Fruit fly (Drosophila melanogaster) whole organism: ENCODE results near the gene CG34034.

Source experiments
- CG8478 ChIP-seq: fragments of >200 bp; optimal IDR thresholded peaks from 2 replicates; lab custom pipeline; 2018; ENCODE audit warnings: inconsistent platforms
- Dll ChIP-seq: fragments of >200 bp; optimal IDR thresholded peaks from 2 replicates; lab custom pipeline; 2017
- EcR ChIP-seq, 2 experiments: fragments of >200 bp; optimal IDR thresholded peaks; 2 replicates each; lab custom pipeline; 2017; ENCODE audit warnings: missing biosample characterization in 2 of 2, missing genetic modification characterization in 2 of 2, missing genetic modification reagents in 2 of 2
- pan ChIP-seq: fragments of >200 bp; optimal IDR thresholded peaks from 2 replicates; lab custom pipeline; 2017
- psq ChIP-seq: fragments of >200 bp; optimal IDR thresholded peaks from 2 replicates; lab custom pipeline; 2017
- usp ChIP-seq: fragments of >200 bp; optimal IDR thresholded peaks from 2 replicates; lab custom pipeline; 2017; ENCODE audit warnings: missing biosample characterization, missing genetic modification characterization, mixed read lengths

Gene CG34034

DNA sequence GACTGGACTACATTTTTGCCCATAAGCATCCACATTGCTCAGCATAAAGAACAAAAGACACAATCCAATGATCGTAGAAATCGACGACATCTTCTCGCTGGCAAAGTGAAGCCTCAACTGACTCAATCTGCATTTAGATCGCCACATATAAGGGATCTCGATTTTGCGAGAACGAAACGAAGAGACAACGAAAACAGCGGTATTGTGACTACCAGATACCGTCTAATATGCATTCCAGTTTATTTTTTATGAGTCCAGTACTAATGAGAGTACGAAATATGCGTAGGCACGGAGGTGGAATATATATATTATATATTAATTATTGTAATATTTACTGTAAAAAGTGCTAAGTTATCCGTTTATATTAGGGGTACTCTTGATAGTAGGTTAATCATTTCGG, at the start of gene CG34034:
TSS of gene CG34034 (minus strand) at position 101 of the 400 bp plus-strand sequence.
- no peak for TF ChIP-seq psq (lab: Kevin White, UChicago)
- TF ChIP-seq Dll (lab: Kevin White, UChicago): no peak
- TF ChIP-seq EcR (GFP tag; optimal IDR thresholded peaks at IDR 0.05; lab: Kevin White, UChicago): no peak
- TF ChIP-seq CG8478 (lab: Kevin White, UChicago): no peak
- no peak for TF ChIP-seq pan (lab: Kevin White, UChicago)
- no peak for TF ChIP-seq usp

DNA sequence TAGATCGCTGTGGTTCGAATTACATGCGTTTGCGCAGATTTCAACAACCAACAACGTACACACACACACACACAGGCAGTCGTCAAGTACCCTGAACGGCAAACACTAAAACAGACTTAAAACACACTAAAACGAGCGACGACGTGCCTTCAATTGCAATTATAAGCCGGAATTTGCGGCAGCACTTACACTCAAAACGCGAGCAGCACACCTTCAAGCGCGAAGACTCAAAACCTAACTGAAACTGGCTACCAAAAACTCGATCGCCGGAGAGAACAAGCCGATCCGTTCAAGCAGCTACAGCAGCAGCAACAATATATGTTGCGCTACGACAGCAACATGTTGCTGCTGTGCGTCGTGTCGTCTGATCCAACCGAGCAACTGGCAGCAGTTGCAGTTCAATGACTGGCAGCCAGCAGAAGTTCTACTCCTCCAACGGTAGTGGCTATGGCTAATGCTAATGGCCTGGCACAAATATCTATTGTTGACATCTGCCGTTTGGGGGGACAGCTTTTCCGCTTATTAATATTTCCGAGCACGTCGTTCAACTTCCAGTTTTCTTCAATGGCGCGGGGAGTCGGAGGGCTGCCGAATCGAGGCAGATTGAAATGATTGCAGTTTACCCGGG, 43.5 kb upstream of the CG34034 start, which contains the start of gene tsl:
TSS of gene tsl (minus strand) at position 242 of the 628 bp plus-strand sequence.
- TF ChIP-seq EcR (GFP tag; optimal IDR thresholded peaks at IDR 0.05; lab: Kevin White, UChicago) (peak; percentile 32 to 93), CG8478 (lab: Kevin White, UChicago) (no peak), psq (lab: Kevin White, UChicago) (no peak), pan (lab: Kevin White, UChicago) (no peak), Dll (lab: Kevin White, UChicago) (peak; percentile 14), usp (no peak)

DNA sequence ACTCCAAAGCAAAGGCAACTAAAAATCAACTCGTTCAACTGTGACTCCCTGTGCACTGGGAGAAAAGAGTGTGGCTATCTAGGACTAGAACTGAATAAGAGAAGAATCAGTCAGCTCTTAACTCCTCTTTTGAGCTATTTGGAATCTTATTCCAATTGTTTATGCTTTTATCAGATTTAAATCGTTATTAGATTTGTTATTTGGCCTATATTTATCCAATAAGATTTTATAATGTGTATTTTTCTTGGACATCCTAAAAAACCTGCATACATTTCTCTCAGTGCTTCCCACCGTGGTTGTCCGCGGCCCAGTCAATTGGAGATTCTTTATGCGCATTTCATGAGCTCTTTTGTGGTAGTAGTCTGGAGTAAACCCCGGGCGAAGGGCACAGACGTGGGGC, 42.5 kb upstream of the CG34034 start:
- TF ChIP-seq pan (lab: Kevin White, UChicago) (no peak), Dll (lab: Kevin White, UChicago) (no peak), usp (no peak), psq (lab: Kevin White, UChicago) (no peak), CG8478 (lab: Kevin White, UChicago) (no peak), EcR (GFP tag; optimal IDR thresholded peaks at IDR 0.05; lab: Kevin White, UChicago) (no peak)

dm6 chr3R:21780086-21780485, 41.2 kb upstream of the CG34034 start:
- TF ChIP-seq CG8478 (lab: Kevin White, UChicago) (no peak), Dll (lab: Kevin White, UChicago) (no peak), EcR (GFP tag; optimal IDR thresholded peaks at IDR 0.05; lab: Kevin White, UChicago) (no peak), psq (lab: Kevin White, UChicago) (no peak), usp (no peak), pan (lab: Kevin White, UChicago) (no peak)

DNA sequence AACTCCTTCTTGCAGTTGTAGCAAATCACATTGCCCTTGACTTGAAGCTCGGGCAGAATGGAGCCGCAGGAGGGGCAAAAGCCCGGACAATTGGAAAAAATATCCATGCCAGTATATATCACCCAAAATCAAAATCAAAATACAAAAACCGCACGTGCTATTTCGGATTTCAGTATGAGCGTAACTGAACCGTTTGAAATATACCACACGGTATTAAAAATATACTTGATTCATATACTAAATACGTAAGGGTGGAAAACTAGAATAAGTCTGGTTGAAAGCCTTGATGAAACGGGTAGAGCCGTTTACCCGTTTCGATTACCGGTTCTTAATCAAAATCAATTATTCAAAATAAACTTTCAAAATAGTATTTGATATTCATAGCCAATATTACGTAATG, 38.8 kb upstream of the CG34034 start, which contains the start of gene Polr1H:
TSS of gene Polr1H (minus strand) at position 188 of the 400 bp plus-strand sequence.
- TF ChIP-seq Dll (lab: Kevin White, UChicago) (no peak), EcR (GFP tag; optimal IDR thresholded peaks at IDR 0.05; lab: Kevin White, UChicago) (no peak), usp (no peak), psq (lab: Kevin White, UChicago) (no peak), pan (lab: Kevin White, UChicago) (no peak), CG8478 (lab: Kevin White, UChicago) (no peak)

DNA sequence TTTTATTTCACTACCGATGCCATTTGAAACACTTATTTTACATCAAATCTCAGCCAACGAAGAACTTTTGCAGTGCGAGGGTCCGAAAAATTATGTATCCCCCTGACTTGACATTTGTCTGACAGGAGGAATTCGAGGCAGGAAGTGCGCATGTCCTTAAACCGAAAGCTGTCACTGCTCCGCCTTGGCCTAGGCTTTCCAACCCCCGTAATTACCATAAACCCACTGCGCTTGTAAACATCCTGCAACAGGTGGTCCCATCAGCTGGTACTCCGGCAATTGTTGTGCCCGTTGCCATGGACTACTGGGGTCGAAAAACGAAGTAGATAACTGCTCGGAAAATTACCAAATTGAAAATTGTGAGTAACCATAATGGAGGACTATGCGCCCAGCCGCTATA, 36.9 kb upstream of the CG34034 start, which contains the start of the genes GABA-B-R2 and CG6800:
TSS of gene GABA-B-R2 (minus strand) at position 75 of the 400 bp plus-strand sequence.
TSS of gene CG6800 (plus strand) at position 373 of the 400 bp plus-strand sequence.
- TF ChIP-seq Dll (lab: Kevin White, UChicago) (no peak), psq (lab: Kevin White, UChicago) (no peak), CG8478 (lab: Kevin White, UChicago) (no peak), pan (lab: Kevin White, UChicago) (no peak)

DNA sequence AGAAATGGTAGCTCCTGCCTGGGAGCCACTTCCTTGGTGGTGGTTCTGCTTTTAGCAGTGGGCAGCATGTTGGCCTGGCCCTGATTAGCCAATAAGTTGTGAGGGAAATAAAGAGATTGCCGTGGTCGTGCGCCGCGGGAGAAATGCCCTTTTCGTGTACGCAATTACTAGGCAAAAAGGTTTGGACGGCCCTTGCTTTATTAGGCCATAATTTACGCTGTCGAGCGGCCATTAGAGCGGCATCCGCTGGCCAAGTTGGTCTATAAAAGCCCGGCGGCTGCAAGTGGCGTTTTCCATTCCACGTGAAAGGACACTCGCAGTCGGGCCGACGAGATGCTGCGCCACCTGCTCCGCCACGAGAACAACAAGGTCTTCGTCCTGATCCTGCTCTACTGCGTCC, 30.3 kb upstream of the CG34034 start, which contains the start of gene Burs:
TSS of gene Burs (plus strand) at position 301 of the 400 bp plus-strand sequence.
- TF ChIP-seq CG8478 (lab: Kevin White, UChicago) (no peak), pan (lab: Kevin White, UChicago) (no peak), usp (no peak), Dll (lab: Kevin White, UChicago) (no peak), EcR (GFP tag; optimal IDR thresholded peaks at IDR 0.05; lab: Kevin White, UChicago) (no peak), psq (lab: Kevin White, UChicago) (no peak)

- TF ChIP-seq Dll (lab: Kevin White, UChicago) (no peak), CG8478 (lab: Kevin White, UChicago) (no peak), usp (no peak), EcR (GFP tag; optimal IDR thresholded peaks at IDR 0.05; lab: Kevin White, UChicago) (no peak), psq (lab: Kevin White, UChicago) (no peak)
Observed at dm6 chr3R:21758145-21758856, 19.4 kb upstream of the CG34034 start, which contains the start of gene CG42335. Gene CG42335, plus strand, starts transcription at chr3R:21758764.

DNA sequence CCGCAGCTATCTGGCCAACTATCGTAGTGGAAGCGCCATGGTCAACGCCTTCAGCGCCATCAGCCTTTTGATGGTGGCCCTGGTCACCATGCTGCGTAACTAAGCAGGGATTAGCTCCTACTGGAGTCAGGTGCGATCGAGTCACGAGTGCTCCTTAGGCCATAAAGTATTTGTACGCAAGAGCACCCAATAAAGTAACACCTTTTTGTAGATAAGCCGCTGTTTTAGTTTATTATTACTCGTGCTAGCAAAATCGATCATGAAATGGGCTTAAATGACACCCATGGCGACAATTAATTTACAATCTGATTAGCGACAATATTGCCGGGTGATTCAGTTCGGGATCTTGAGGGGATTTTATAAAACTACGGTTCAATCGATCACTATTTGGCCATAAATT, 18.6 kb upstream of the CG34034 start:
- TF ChIP-seq Dll (lab: Kevin White, UChicago) (no peak), usp (no peak), CG8478 (lab: Kevin White, UChicago) (no peak), EcR (GFP tag; optimal IDR thresholded peaks at IDR 0.05; lab: Kevin White, UChicago) (no peak), psq (lab: Kevin White, UChicago) (no peak), pan (lab: Kevin White, UChicago) (no peak)

DNA sequence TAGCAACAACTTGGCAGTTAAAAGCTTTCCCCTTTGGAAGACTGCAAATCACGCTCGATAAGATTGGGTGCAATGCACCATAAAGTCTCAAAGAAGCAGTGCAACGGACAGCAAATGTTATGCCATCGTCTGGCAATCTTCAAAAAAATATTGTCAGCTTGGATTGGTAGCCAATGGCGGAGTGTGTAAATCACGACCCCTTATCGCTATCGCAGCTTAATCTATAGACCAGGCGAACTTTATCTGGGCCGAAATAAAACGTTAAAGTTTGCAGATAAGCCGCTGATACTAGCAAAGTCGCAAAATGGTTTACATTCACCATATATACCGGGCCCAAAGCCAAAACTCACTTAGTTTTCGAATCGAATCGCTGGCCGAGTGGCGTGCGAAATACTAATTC, 15.1 kb upstream of the CG34034 start, which contains the start of gene CG31198:
TSS of gene CG31198 (plus strand) at position 351 of the 400 bp plus-strand sequence.
- no peak for TF ChIP-seq usp
- no peak for TF ChIP-seq CG8478 (lab: Kevin White, UChicago)
- no peak for TF ChIP-seq Dll (lab: Kevin White, UChicago)
- TF ChIP-seq pan (lab: Kevin White, UChicago): no peak
- TF ChIP-seq psq (lab: Kevin White, UChicago): no peak

dm6 chr3R:21753099-21753498, 14.2 kb upstream of the CG34034 start:
- TF ChIP-seq EcR (GFP tag; optimal IDR thresholded peaks at IDR 0.05; lab: Kevin White, UChicago) (no peak), psq (lab: Kevin White, UChicago) (no peak)
